Worm (Caenorhabditis elegans) whole organism, L2 larva: ENCODE data around the gene evl-20.
A peak's percentile ranks its signal among the peaks of the same experiment; 100 is the strongest.

Experiments used
- R02D3.7 ChIP-seq: fragments of 150-350 bp; optimal IDR thresholded peaks from 2 replicates; lab custom pipeline; 2014; ENCODE audit warnings: missing biosample characterization, missing genetic modification characterization
- Y55F3AM.14 ChIP-seq: fragments of 200-800 bp; sonication (Bioruptor generic); optimal IDR thresholded peaks from 2 replicates; lab custom pipeline; 2018; ENCODE audit warnings: mild to moderate bottlenecking, missing genetic modification characterization, missing compliant biosample characterization
- ZK546.5 ChIP-seq: sonication (generic microtip); optimal IDR thresholded peaks from 2 replicates; lab custom pipeline; 2017; ENCODE audit warnings: missing biosample characterization, missing genetic modification characterization
- alr-1 ChIP-seq: fragments of 150-350 bp; optimal IDR thresholded peaks from 2 replicates; lab custom pipeline; 2014; ENCODE audit warnings: missing biosample characterization, missing genetic modification characterization
- aly-2 ChIP-seq: fragments of 150-350 bp; optimal IDR thresholded peaks from 2 replicates; lab custom pipeline; 2014; ENCODE audit warnings: missing biosample characterization, missing genetic modification characterization
- ama-1 ChIP-seq: fragments of 150-350 bp; optimal IDR thresholded peaks from 2 replicates; lab custom pipeline; 2018; ENCODE audit warnings: inconsistent platforms
- ceh-16 ChIP-seq: fragments of 150-350 bp; optimal IDR thresholded peaks from 2 replicates; lab custom pipeline; 2014; ENCODE audit warnings: missing biosample characterization, missing genetic modification characterization
- ceh-82 ChIP-seq: fragments of 150-350 bp; optimal IDR thresholded peaks from 2 replicates; lab custom pipeline; 2014; ENCODE audit warnings: missing biosample characterization, missing genetic modification characterization
- crh-2 ChIP-seq: sonication (generic microtip); optimal IDR thresholded peaks from 2 replicates; lab custom pipeline; 2017; ENCODE audit warnings: missing biosample characterization, missing genetic modification characterization
- dmd-4 ChIP-seq: sonication (generic microtip); optimal IDR thresholded peaks from 2 replicates; lab custom pipeline; 2017; ENCODE audit warnings: missing biosample characterization, missing genetic modification characterization
- egl-27 ChIP-seq: sonication (generic microtip); optimal IDR thresholded peaks from 3 replicates; lab custom pipeline; 2017; ENCODE audit warnings: missing biosample characterization, missing genetic modification reagents, missing genetic modification characterization
- elt-1 ChIP-seq: fragments of 150-350 bp; optimal IDR thresholded peaks from 2 replicates; lab custom pipeline; 2014; ENCODE audit warnings: missing biosample characterization, missing genetic modification characterization
- elt-3 ChIP-seq: sonication (generic microtip); optimal IDR thresholded peaks from 2 replicates; lab custom pipeline; 2017; ENCODE audit warnings: missing biosample characterization, missing genetic modification characterization
- fos-1 ChIP-seq: fragments of 150-350 bp; optimal IDR thresholded peaks from 2 replicates; lab custom pipeline; 2014; ENCODE audit warnings: missing biosample characterization, missing genetic modification characterization
- gmeb-1 ChIP-seq: fragments of 150-350 bp; optimal IDR thresholded peaks from 2 replicates; lab custom pipeline; 2014; ENCODE audit warnings: missing biosample characterization, missing genetic modification characterization
- lin-11 ChIP-seq: fragments of 150-350 bp; sonication (generic microtip); optimal IDR thresholded peaks from 2 replicates; lab custom pipeline; 2014; ENCODE audit warnings: missing biosample characterization, missing genetic modification characterization, inconsistent platforms, mixed read lengths
- lin-13 ChIP-seq: fragments of 150-350 bp; optimal IDR thresholded peaks from 2 replicates; lab custom pipeline; 2014; ENCODE audit warnings: missing biosample characterization, missing genetic modification reagents, missing genetic modification characterization
- lsy-2 ChIP-seq, 2 experiments: fragments of 150-350 bp in 1 of 2; sonication (generic microtip) in 1 of 2; optimal IDR thresholded peaks; 2 replicates each; lab custom pipeline; 2014 to 2017; ENCODE audit warnings: missing biosample characterization in 2 of 2, missing genetic modification characterization in 2 of 2
- mab-5 ChIP-seq: fragments of 150-350 bp; optimal IDR thresholded peaks from 2 replicates; lab custom pipeline; 2014; ENCODE audit warnings: missing biosample characterization, missing genetic modification characterization
- nhr-10 ChIP-seq: sonication (generic microtip); optimal IDR thresholded peaks from 2 replicates; lab custom pipeline; 2017; ENCODE audit warnings: missing biosample characterization, missing genetic modification characterization
- nhr-11 ChIP-seq: fragments of 150-350 bp; optimal IDR thresholded peaks from 2 replicates; lab custom pipeline; 2014; ENCODE audit warnings: missing biosample characterization, missing genetic modification characterization
- nhr-12 ChIP-seq: fragments of 150-350 bp; optimal IDR thresholded peaks from 2 replicates; lab custom pipeline; 2014; ENCODE audit warnings: missing biosample characterization, missing genetic modification characterization
- nhr-129 ChIP-seq: fragments of 150-350 bp; optimal IDR thresholded peaks from 2 replicates; lab custom pipeline; 2014; ENCODE audit warnings: missing biosample characterization, missing genetic modification characterization
- nhr-23 ChIP-seq: fragments of 150-350 bp; optimal IDR thresholded peaks from 2 replicates; lab custom pipeline; 2014; ENCODE audit warnings: missing biosample characterization, missing genetic modification reagents, missing genetic modification characterization
- nhr-237 ChIP-seq: fragments of 150-350 bp; optimal IDR thresholded peaks from 2 replicates; lab custom pipeline; 2014; ENCODE audit warnings: missing biosample characterization, missing genetic modification characterization
- nhr-25 ChIP-seq: fragments of 150-350 bp; sonication (generic microtip); optimal IDR thresholded peaks from 3 replicates; lab custom pipeline; 2014; ENCODE audit warnings: missing biosample characterization, missing genetic modification characterization
- nhr-6 ChIP-seq: fragments of 150-350 bp; optimal IDR thresholded peaks from 2 replicates; lab custom pipeline; 2014; ENCODE audit warnings: missing biosample characterization, missing genetic modification characterization
- nhr-77 ChIP-seq: fragments of 150-350 bp; optimal IDR thresholded peaks from 2 replicates; lab custom pipeline; 2014; ENCODE audit warnings: missing biosample characterization, missing genetic modification characterization
- peb-1 ChIP-seq: fragments of 150-350 bp; optimal IDR thresholded peaks from 2 replicates; lab custom pipeline; 2014; ENCODE audit warnings: missing biosample characterization, missing genetic modification characterization
- sem-4 ChIP-seq: fragments of 150-350 bp; optimal IDR thresholded peaks from 2 replicates; lab custom pipeline; 2014; ENCODE audit warnings: missing biosample characterization, missing genetic modification reagents, missing genetic modification characterization
- skn-1 ChIP-seq: sonication (generic microtip); optimal IDR thresholded peaks from 2 replicates; lab custom pipeline; 2017; ENCODE audit warnings: missing biosample characterization, missing genetic modification characterization
- snpc-4 ChIP-seq: fragments of 150-350 bp; optimal IDR thresholded peaks from 2 replicates; lab custom pipeline; 2014; ENCODE audit warnings: missing biosample characterization, missing genetic modification characterization
- unc-39 ChIP-seq: fragments of 150-350 bp; optimal IDR thresholded peaks from 2 replicates; lab custom pipeline; 2014; ENCODE audit warnings: missing biosample characterization, missing genetic modification characterization
- unc-55 ChIP-seq: fragments of 150-350 bp; sonication (generic microtip); optimal IDR thresholded peaks from 3 replicates; lab custom pipeline; 2014; ENCODE audit warnings: missing biosample characterization, missing genetic modification reagents, missing genetic modification characterization
- unc-62 ChIP-seq: fragments of 150-350 bp; optimal IDR thresholded peaks from 2 replicates; lab custom pipeline; 2014; ENCODE audit warnings: missing biosample characterization, missing genetic modification reagents, missing genetic modification characterization
- zag-1 ChIP-seq: fragments of 150-350 bp; optimal IDR thresholded peaks from 2 replicates; lab custom pipeline; 2014; ENCODE audit warnings: missing biosample characterization, missing genetic modification characterization
- ztf-1 ChIP-seq: fragments of 200-800 bp; sonication (Bioruptor generic); conservative IDR thresholded peaks from 2 replicates; pipeline ENCODE4 v1.3.6; 2022; ENCODE audit warnings: missing genetic modification characterization, missing compliant biosample characterization
- ztf-11 ChIP-seq: sonication (generic microtip); optimal IDR thresholded peaks from 2 replicates; lab custom pipeline; 2017; ENCODE audit warnings: missing biosample characterization, missing genetic modification characterization
- ztf-4 ChIP-seq: fragments of 150-350 bp; optimal IDR thresholded peaks from 2 replicates; lab custom pipeline; 2014; ENCODE audit warnings: missing biosample characterization, missing genetic modification characterization

Gene evl-20

ce11 chrII:8444007-8444406 is at the start of gene evl-20:
TSS of gene evl-20 (plus strand) at chrII:8444307.
- TF ChIP-seq nhr-23 (no peak), nhr-129 (tag; lab: Kevin White, UChicago) (no peak), skn-1 (no peak), ceh-16 (no peak), lin-11 (tag; lab: Kevin White, UChicago) (no peak), nhr-11 (tag; lab: Kevin White, UChicago) (no peak)

ce11 chrII:8396041-8396440 is 48.1 kb upstream of the evl-20 start, which contains the start of gene F49E12.7:
TSS of gene F49E12.7 (minus strand) at chrII:8396141.
- TF ChIP-seq unc-39 (tag; lab: Kevin White, UChicago) = no peak
- no peak for TF ChIP-seq ztf-4 (tag; lab: Kevin White, UChicago)
- TF ChIP-seq nhr-12 = no peak
- no peak for TF ChIP-seq ZK546.5 (tag; lab: Kevin White, UChicago)
- TF ChIP-seq R02D3.7 (tag; lab: Kevin White, UChicago) = no peak
- TF ChIP-seq fos-1 = no peak
- no peak for TF ChIP-seq unc-55 (GFP tag; lab: Kevin White, UChicago)
- no peak for TF ChIP-seq snpc-4 (tag; lab: Kevin White, UChicago)
- no peak for TF ChIP-seq skn-1
- no peak for TF ChIP-seq mab-5 (tag; lab: Kevin White, UChicago)
- no peak for TF ChIP-seq nhr-11 (tag; lab: Kevin White, UChicago)
- TF ChIP-seq ztf-11 (tag; lab: Kevin White, UChicago) = no peak
- no peak for TF ChIP-seq nhr-10 (tag; lab: Kevin White, UChicago)
- TF ChIP-seq ztf-1 (GFP tag; lab: Robert Waterston, UW) = no peak
- TF ChIP-seq dmd-4 (tag; lab: Kevin White, UChicago) = no peak
- no peak for TF ChIP-seq nhr-237 (tag; lab: Kevin White, UChicago)
- no peak for TF ChIP-seq lsy-2 (tag; optimal IDR thresholded peaks at IDR 0.05; lab: Kevin White, UChicago)

- TF ChIP-seq R02D3.7 (tag; lab: Kevin White, UChicago) (no peak), ztf-4 (tag; lab: Kevin White, UChicago) (no peak), alr-1 (tag; lab: Kevin White, UChicago) (no peak), nhr-12 (no peak), Y55F3AM.14 (GFP tag; lab: Kevin White, UChicago) (no peak), ztf-1 (GFP tag; lab: Robert Waterston, UW) (no peak), nhr-11 (tag; lab: Kevin White, UChicago) (no peak)
- TF ChIP-seq, all 48 proteins: peak for 0
Observed at ce11 chrII:8399064-8399463, 45.0 kb upstream of the evl-20 start, which contains the start of gene dod-23. TSS of gene dod-23 (minus strand) at chrII:8399164.

- TF ChIP-seq nhr-11 (tag; lab: Kevin White, UChicago) = no peak
- no peak for TF ChIP-seq elt-3
- TF ChIP-seq fos-1 = peak; percentile 30
Observed at ce11 chrII:8399997-8400396, 44.1 kb upstream of the evl-20 start.

ce11 chrII:8404748-8405147 is 39.4 kb upstream of the evl-20 start, which contains the start of gene skpo-1:
TSS of gene skpo-1 (minus strand) at chrII:8404848.
- TF ChIP-seq nhr-129 (tag; lab: Kevin White, UChicago) = no peak
- no peak for TF ChIP-seq dmd-4 (tag; lab: Kevin White, UChicago)
- TF ChIP-seq mab-5 (tag; lab: Kevin White, UChicago) = no peak
- no peak for TF ChIP-seq nhr-237 (tag; lab: Kevin White, UChicago)
- no peak for TF ChIP-seq zag-1
- TF ChIP-seq nhr-6 (tag; lab: Kevin White, UChicago) = no peak
- no peak for TF ChIP-seq egl-27
- TF ChIP-seq R02D3.7 (tag; lab: Kevin White, UChicago) = no peak
- no peak for TF ChIP-seq peb-1 (tag; lab: Kevin White, UChicago)
- no peak for TF ChIP-seq gmeb-1 (tag; lab: Kevin White, UChicago)
- TF ChIP-seq crh-2 = no peak
- no peak for TF ChIP-seq skn-1
- TF ChIP-seq lin-11 (tag; lab: Kevin White, UChicago) = no peak
- TF ChIP-seq unc-55 (GFP tag; lab: Kevin White, UChicago) = no peak
- no peak for TF ChIP-seq unc-39 (tag; lab: Kevin White, UChicago)
- TF ChIP-seq ceh-16 = no peak
- no peak for TF ChIP-seq ama-1

ce11 chrII:8405303-8405702 is 38.8 kb upstream of the evl-20 start, which contains the start of gene ubc-24:
TSS of gene ubc-24 (plus strand) at chrII:8405603.
- TF ChIP-seq skn-1 = no peak
- no peak for TF ChIP-seq nhr-25 (tag; lab: Kevin White, UChicago)
- no peak for TF ChIP-seq elt-1 (tag; lab: Kevin White, UChicago)
- TF ChIP-seq sem-4 (tag; lab: Kevin White, UChicago) = no peak
- no peak for TF ChIP-seq peb-1 (tag; lab: Kevin White, UChicago)
- no peak for TF ChIP-seq ceh-82 (tag; lab: Kevin White, UChicago)
- no peak for TF ChIP-seq nhr-77 (tag; lab: Kevin White, UChicago)
- no peak for TF ChIP-seq unc-62 (GFP tag; lab: Kevin White, UChicago)
- TF ChIP-seq mab-5 (tag; lab: Kevin White, UChicago) = no peak
- TF ChIP-seq egl-27 = no peak
- no peak for TF ChIP-seq ZK546.5 (tag; lab: Kevin White, UChicago)
- TF ChIP-seq lin-13 (GFP tag; lab: Kevin White, UChicago) = no peak
- TF ChIP-seq nhr-10 (tag; lab: Kevin White, UChicago) = no peak
- TF ChIP-seq crh-2 = no peak
- TF ChIP-seq ztf-4 (tag; lab: Kevin White, UChicago) = no peak
- TF ChIP-seq nhr-237 (tag; lab: Kevin White, UChicago) = no peak
- TF ChIP-seq alr-1 (tag; lab: Kevin White, UChicago) = no peak
- no peak for TF ChIP-seq aly-2 (tag; lab: Kevin White, UChicago)
